Worm (Caenorhabditis elegans) whole organism, L4 larva: ENCODE results near the gene D2023.4.

Experiments
- F44E2.7 ChIP-seq: fragments of 200-800 bp; sonication (Bioruptor generic); IDR thresholded peaks from 2 replicates; pipeline ENCODE4 v2.1.2; 2022; ENCODE audit warnings: missing genetic modification characterization, missing compliant biosample characterization
- T26A8.4 ChIP-seq: fragments of 200-800 bp; sonication (Bioruptor generic); IDR thresholded peaks from 2 replicates; pipeline ENCODE4 v1.3.6; 2022; ENCODE audit warnings: missing genetic modification characterization, missing compliant biosample characterization
- Y105C5A.15 ChIP-seq: fragments of 200-800 bp; sonication (Bioruptor generic); IDR thresholded peaks from 2 replicates; pipeline ENCODE4 v1.3.6; 2022; ENCODE audit warnings: missing genetic modification characterization, missing compliant biosample characterization
- Y75B8A.6 ChIP-seq: fragments of 200-800 bp; sonication (Bioruptor generic); IDR thresholded peaks from 2 replicates; pipeline ENCODE4 v1.3.6; 2022; ENCODE audit warnings: missing genetic modification reagents, missing genetic modification characterization, missing compliant biosample characterization
- ama-1 ChIP-seq: fragments of 150-350 bp; optimal IDR thresholded peaks from 2 replicates; lab custom pipeline; 2014; ENCODE audit warnings: inconsistent platforms, mixed read lengths
- arid-1 ChIP-seq: fragments of 200-800 bp; sonication (Bioruptor generic); conservative IDR thresholded peaks from 2 replicates; pipeline ENCODE4 v1.3.6; 2022; ENCODE audit warnings: missing genetic modification reagents, missing genetic modification characterization, missing compliant biosample characterization
- attf-4 ChIP-seq: sonication (generic microtip); optimal IDR thresholded peaks from 3 replicates; lab custom pipeline; 2017; ENCODE audit warnings: missing biosample characterization, missing genetic modification characterization
- ceh-28 ChIP-seq: fragments of 150-350 bp; optimal IDR thresholded peaks from 2 replicates; lab custom pipeline; 2014; ENCODE audit warnings: missing biosample characterization, missing genetic modification reagents, missing genetic modification characterization
- ceh-44 ChIP-seq: fragments of 200-800 bp; sonication (Bioruptor generic); IDR thresholded peaks from 2 replicates; pipeline ENCODE4 v1.3.6; 2022; ENCODE audit warnings: missing genetic modification reagents, missing genetic modification characterization, missing compliant biosample characterization
- ceh-82 ChIP-seq: sonication (generic microtip); optimal IDR thresholded peaks from 2 replicates; lab custom pipeline; 2017; ENCODE audit warnings: missing biosample characterization, missing genetic modification characterization
- ces-1 ChIP-seq: fragments of 150-350 bp; sonication (generic microtip); optimal IDR thresholded peaks from 4 replicates; lab custom pipeline; 2014; ENCODE audit warnings: missing biosample characterization, missing genetic modification reagents, missing genetic modification characterization
- daf-16 ChIP-seq, 3 experiments: sonication (generic microtip); optimal IDR thresholded peaks; 2 replicates each; lab custom pipeline; 2016 to 2017; ENCODE audit warnings: missing genetic modification characterization in 3 of 3, missing genetic modification reagents in 3 of 3, mild to moderate bottlenecking in 2 of 3, missing compliant biosample characterization in 2 of 3, missing biosample characterization in 1 of 3, moderate library complexity in 1 of 3
- daf-8 ChIP-seq: fragments of 200-800 bp; sonication (Bioruptor generic); IDR thresholded peaks from 2 replicates; pipeline ENCODE4 v1.3.6; 2022; ENCODE audit warnings: missing genetic modification characterization, missing compliant biosample characterization
- dve-1 ChIP-seq: sonication (generic microtip); optimal IDR thresholded peaks from 2 replicates; lab custom pipeline; 2017; ENCODE audit warnings: antibody characterized with exemption, mild to moderate bottlenecking, missing genetic modification characterization, missing compliant biosample characterization; ENCODE audit not compliant: insufficient read depth
- egl-27 ChIP-seq: sonication (generic microtip); optimal IDR thresholded peaks from 3 replicates; lab custom pipeline; 2017; ENCODE audit warnings: missing biosample characterization, missing genetic modification reagents, missing genetic modification characterization
- hlh-11 ChIP-seq: fragments of 200-800 bp; sonication (Bioruptor generic); optimal IDR thresholded peaks from 2 replicates; lab custom pipeline; 2018; ENCODE audit warnings: mild to moderate bottlenecking, missing genetic modification characterization, missing compliant biosample characterization
- jun-1 ChIP-seq: fragments of 150-350 bp; optimal IDR thresholded peaks from 2 replicates; lab custom pipeline; 2014; ENCODE audit warnings: missing biosample characterization, missing genetic modification reagents, missing genetic modification characterization
- lin-1 ChIP-seq: fragments of 200-800 bp; sonication (Bioruptor generic); IDR thresholded peaks from 2 replicates; pipeline ENCODE4 v1.3.6; 2022; ENCODE audit warnings: missing genetic modification reagents, missing genetic modification characterization, missing compliant biosample characterization
- lin-15B ChIP-seq: fragments of 150-350 bp; sonication (generic microtip); optimal IDR thresholded peaks from 3 replicates; lab custom pipeline; 2014; ENCODE audit warnings: missing biosample characterization, missing genetic modification characterization
- lin-38 ChIP-seq: fragments of 200-800 bp; sonication (Bioruptor generic); IDR thresholded peaks from 2 replicates; pipeline ENCODE4 v1.3.6; 2022; ENCODE audit warnings: missing genetic modification reagents, missing genetic modification characterization, missing compliant biosample characterization
- lin-39 ChIP-seq: fragments of 150-350 bp; optimal IDR thresholded peaks from 2 replicates; lab custom pipeline; 2014; ENCODE audit warnings: missing biosample characterization, missing genetic modification reagents, missing genetic modification characterization
- lir-3 ChIP-seq: sonication (generic microtip); optimal IDR thresholded peaks from 2 replicates; lab custom pipeline; 2016; ENCODE audit warnings: mild to moderate bottlenecking, missing genetic modification characterization, missing compliant biosample characterization
- lsy-2 ChIP-seq, 2 experiments: fragments of 150-350 bp in 1 of 2; sonication (generic microtip) in 1 of 2; optimal IDR thresholded peaks; 2 replicates each; lab custom pipeline; 2014 to 2017; ENCODE audit warnings: missing biosample characterization in 2 of 2, missing genetic modification characterization in 2 of 2
- madf-5 ChIP-seq, 2 experiments: fragments of 200-800 bp; sonication (Bioruptor generic); IDR thresholded peaks; 2 replicates each; pipeline ENCODE4 v1.3.6; 2022; ENCODE audit warnings: missing compliant biosample characterization in 2 of 2, missing genetic modification characterization in 2 of 2
- mdl-1 ChIP-seq, 2 experiments: fragments of 150-350 bp in 1 of 2; sonication (generic microtip) in 1 of 2; optimal IDR thresholded peaks; 2 replicates each; lab custom pipeline; 2014 to 2017; ENCODE audit warnings: missing biosample characterization in 2 of 2, missing genetic modification characterization in 2 of 2
- mep-1 ChIP-seq: fragments of 150-350 bp; sonication (generic microtip); optimal IDR thresholded peaks from 3 replicates; lab custom pipeline; 2014; ENCODE audit warnings: missing biosample characterization, missing genetic modification characterization
- mes-2 ChIP-seq: sonication (generic microtip); optimal IDR thresholded peaks from 2 replicates; lab custom pipeline; 2016; ENCODE audit warnings: missing genotype, mild to moderate bottlenecking, missing genetic modification characterization, missing compliant biosample characterization; ENCODE audit not compliant: poor library complexity, severe bottlenecking
- mxl-3 ChIP-seq: fragments of 200-800 bp; sonication (Bioruptor generic); optimal IDR thresholded peaks from 2 replicates; lab custom pipeline; 2018; ENCODE audit warnings: mild to moderate bottlenecking, missing genetic modification characterization, missing compliant biosample characterization
- nhr-28 ChIP-seq: fragments of 150-350 bp; optimal IDR thresholded peaks from 2 replicates; lab custom pipeline; 2014; ENCODE audit warnings: missing biosample characterization, missing genetic modification characterization
- nhr-41 ChIP-seq: fragments of 200-800 bp; sonication (Bioruptor generic); IDR thresholded peaks from 2 replicates; pipeline ENCODE4 v1.3.6; 2022; ENCODE audit warnings: missing genetic modification reagents, missing genetic modification characterization, missing compliant biosample characterization
- nhr-77 ChIP-seq: fragments of 150-350 bp; optimal IDR thresholded peaks from 2 replicates; lab custom pipeline; 2014; ENCODE audit warnings: missing biosample characterization, missing genetic modification characterization
- php-3 ChIP-seq: fragments of 200-800 bp; sonication (Bioruptor generic); IDR thresholded peaks from 2 replicates; pipeline ENCODE4 v1.3.6; 2022; ENCODE audit warnings: missing genetic modification reagents, missing genetic modification characterization, missing compliant biosample characterization
- pqm-1 ChIP-seq: sonication (generic microtip); optimal IDR thresholded peaks from 2 replicates; lab custom pipeline; 2017; ENCODE audit warnings: missing biosample characterization, missing genetic modification characterization
- rbr-2 ChIP-seq: sonication (generic microtip); optimal IDR thresholded peaks from 2 replicates; lab custom pipeline; 2016; ENCODE audit warnings: missing genotype, missing genetic modification characterization, missing compliant biosample characterization
- set-16 ChIP-seq: fragments of 200-800 bp; sonication (Bioruptor generic); IDR thresholded peaks from 2 replicates; pipeline ENCODE4 v1.3.6; 2022; ENCODE audit warnings: missing genetic modification reagents, missing genetic modification characterization, missing compliant biosample characterization
- snpc-4 ChIP-seq: fragments of 150-350 bp; optimal IDR thresholded peaks from 2 replicates; lab custom pipeline; 2014; ENCODE audit warnings: missing biosample characterization, missing genetic modification characterization
- spr-1 ChIP-seq: sonication (generic microtip); optimal IDR thresholded peaks from 2 replicates; lab custom pipeline; 2016; ENCODE audit warnings: mild to moderate bottlenecking, missing genetic modification characterization, missing compliant biosample characterization
- spr-3 ChIP-seq: fragments of 200-800 bp; sonication (Bioruptor generic); optimal IDR thresholded peaks from 2 replicates; lab custom pipeline; 2018; ENCODE audit warnings: mild to moderate bottlenecking, missing genetic modification characterization, missing compliant biosample characterization
- tag-97 ChIP-seq: fragments of 200-800 bp; sonication (Bioruptor generic); IDR thresholded peaks from 2 replicates; pipeline ENCODE4 v1.3.6; 2022; ENCODE audit warnings: missing genetic modification characterization, missing compliant biosample characterization
- unc-39 ChIP-seq: sonication (generic microtip); optimal IDR thresholded peaks from 2 replicates; lab custom pipeline; 2017; ENCODE audit warnings: missing biosample characterization, missing genetic modification characterization
- unc-62 ChIP-seq, 3 experiments: fragments of 150-350 bp in 1 of 3; sonication (generic microtip); optimal IDR thresholded peaks in 2 of 3; peaks in 1 of 3; 1 replicate in 1 of 3; 2 replicates in 2 of 3; lab custom pipeline; 2014 to 2017; ENCODE audit warnings: missing biosample characterization in 3 of 3, missing genetic modification characterization in 3 of 3, missing genetic modification reagents in 3 of 3, missing genotype in 1 of 3

Gene D2023.4

DNA sequence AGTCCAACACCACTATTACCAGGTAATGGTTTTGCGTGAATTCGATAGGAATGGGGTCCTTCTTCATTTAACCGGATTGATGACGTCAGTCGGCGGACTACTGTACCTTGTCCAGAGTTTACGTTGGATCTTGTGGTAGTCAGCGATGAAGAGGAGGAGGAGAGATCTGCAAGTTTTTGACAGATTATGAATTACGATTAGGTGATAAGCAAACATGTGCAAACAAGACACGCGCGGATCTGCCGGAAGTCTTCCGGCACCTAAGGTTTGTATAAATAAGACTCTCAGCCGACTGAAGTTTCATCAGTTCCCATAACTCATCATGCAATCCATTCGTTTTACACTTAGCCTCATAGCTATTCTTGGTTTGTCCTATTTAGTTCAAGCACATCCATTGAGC is 13.7 kb upstream of the D2023.4 start, which contains the start of gene idpb-5:
TSS of gene idpb-5 (plus strand) at position 301 of the 400 bp plus-strand sequence.
- no peak for TF ChIP-seq rbr-2

DNA sequence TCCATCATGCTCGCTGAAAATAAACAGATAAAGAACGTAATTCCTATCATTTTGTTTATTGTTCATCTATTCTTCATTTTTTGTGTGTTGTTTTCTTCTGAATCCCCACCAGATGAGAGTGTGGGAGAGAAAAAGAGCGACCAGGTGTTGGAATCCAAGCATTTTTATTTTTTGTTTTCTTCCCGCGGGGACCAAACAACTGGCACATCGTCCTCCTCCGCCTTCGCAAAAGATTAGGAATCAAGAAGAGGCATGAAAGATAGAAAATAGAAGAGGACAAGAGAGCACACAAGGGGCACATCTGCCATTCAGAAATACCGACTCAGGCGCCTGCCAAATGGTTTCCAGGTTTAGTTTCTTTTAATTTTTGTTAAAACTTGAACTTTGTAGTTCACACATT is 10.5 kb upstream of the D2023.4 start, which contains the start of gene R13H4.2:
TSS of gene R13H4.2 (plus strand) at position 319 of the 400 bp plus-strand sequence.
- TF ChIP-seq lir-3 (tag; lab: Kevin White, UChicago) (no peak), unc-39 (tag; lab: Kevin White, UChicago) (no peak), egl-27 (no peak), nhr-41 (GFP tag; lab: Robert Waterston, UW) (no peak), Y75B8A.6 (no peak), lin-15B (no peak), daf-16 (GFP tag; optimal IDR thresholded peaks at IDR 0.05; lab: Kevin White, UChicago) (peak in 1 of 2 experiments; percentile 96), daf-16 (tag; optimal IDR thresholded peaks at IDR 0.05; lab: Kevin White, UChicago) (no peak), hlh-11 (tag; lab: Kevin White, UChicago) (peak; percentile 63)

DNA sequence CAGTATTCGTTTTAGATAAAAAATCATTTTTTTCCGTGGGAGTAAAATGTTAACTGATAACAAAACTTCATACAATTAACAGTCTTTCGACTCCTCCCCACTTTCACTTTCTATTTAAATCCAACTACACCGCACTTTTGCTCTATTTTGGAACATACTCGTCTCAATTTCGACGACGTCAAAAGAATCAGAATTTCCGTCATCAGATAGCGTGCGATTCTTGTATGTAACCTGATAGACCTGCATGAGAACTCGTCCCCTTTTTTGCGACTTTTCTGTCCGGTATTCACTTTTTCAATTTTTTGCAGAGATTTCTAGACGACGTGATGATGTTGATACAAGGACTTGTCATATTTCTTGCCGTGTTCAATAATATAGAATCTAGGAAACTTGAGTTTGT is 7.8 kb upstream of the D2023.4 start, which contains the start of gene pho-8:
TSS of gene pho-8 (plus strand) at position 301 of the 400 bp plus-strand sequence.
- TF ChIP-seq madf-5 (GFP tag; IDR thresholded peaks at IDR 0.05; lab: Robert Waterston, UW), result no peak
- TF ChIP-seq ces-1 (GFP tag; lab: Kevin White, UChicago), result no peak
- no peak for TF ChIP-seq mdl-1 (tag; optimal IDR thresholded peaks at IDR 0.05; lab: Kevin White, UChicago)
- TF ChIP-seq ceh-82 (tag; lab: Kevin White, UChicago), result no peak
- TF ChIP-seq ceh-28 (tag; lab: Kevin White, UChicago), result no peak
- TF ChIP-seq ama-1 (lab: Kevin White, UChicago), result no peak
- TF ChIP-seq lin-38 (GFP tag; lab: Robert Waterston, UW), result no peak
- no peak for TF ChIP-seq snpc-4 (tag; lab: Kevin White, UChicago)
- TF ChIP-seq daf-8 (GFP tag; lab: Robert Waterston, UW), result no peak
- TF ChIP-seq Y105C5A.15, result no peak
- TF ChIP-seq, all 104 proteins: peak for 0

DNA sequence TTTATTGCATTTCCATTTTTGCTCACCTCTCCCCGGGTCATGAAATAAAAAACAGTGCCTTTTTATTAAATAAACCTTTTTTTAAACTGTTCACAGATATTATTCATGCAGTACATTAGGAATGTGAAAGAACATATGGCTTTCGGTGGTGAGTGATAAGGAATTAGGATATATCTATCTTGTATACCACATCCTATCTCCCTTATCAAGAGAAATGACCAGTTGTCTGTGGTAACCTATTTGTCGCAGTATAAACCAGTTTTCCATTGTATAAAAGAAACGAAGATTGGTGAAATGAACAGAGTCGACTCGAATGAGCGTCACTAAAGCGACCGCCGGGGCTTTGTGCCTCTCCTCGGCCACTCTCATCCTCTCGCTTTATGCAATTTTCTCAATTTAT is 3.7 kb upstream of the D2023.4 start, which contains the start of gene col-158:
TSS of gene col-158 (plus strand) at position 301 of the 400 bp plus-strand sequence.
- TF ChIP-seq unc-62 (GFP tag; optimal IDR thresholded peaks at IDR 0.05 in 1 of 2; lab: Kevin White, UChicago) (peak in 1 of 2 experiments; percentile 78), unc-62 (tag; optimal IDR thresholded peaks at IDR 0.05; lab: Kevin White, UChicago) (no peak), tag-97 (no peak)

DNA sequence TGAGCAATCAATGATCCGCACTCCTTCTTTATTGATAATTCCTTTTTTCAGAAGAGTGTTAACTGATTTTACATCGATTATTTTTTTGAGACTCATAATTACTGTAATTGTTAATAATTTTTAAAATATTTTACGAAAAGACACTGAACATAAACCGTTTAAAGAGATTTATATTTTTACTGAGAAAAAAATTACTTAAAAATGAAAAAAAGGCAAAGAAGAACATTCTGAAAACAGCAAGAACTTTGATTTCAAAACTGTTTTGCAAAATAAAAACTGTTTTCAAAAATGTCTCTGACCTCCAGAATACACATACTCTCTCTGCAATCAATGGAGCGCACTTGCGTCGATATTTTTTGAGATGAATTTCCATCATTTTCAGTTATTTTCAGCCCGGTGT is 1.4 kb upstream of the D2023.4 start, which contains the start of the genes mpst-1 and D2023.6:
TSS of gene mpst-1 (minus strand) at position 101 of the 400 bp plus-strand sequence.
TSS of gene D2023.6 (plus strand) at position 388 of the 400 bp plus-strand sequence.
- TF ChIP-seq mes-2 (tag; lab: Kevin White, UChicago) (peak; percentile 47), spr-3 (GFP tag; lab: Kevin White, UChicago) (no peak)

DNA sequence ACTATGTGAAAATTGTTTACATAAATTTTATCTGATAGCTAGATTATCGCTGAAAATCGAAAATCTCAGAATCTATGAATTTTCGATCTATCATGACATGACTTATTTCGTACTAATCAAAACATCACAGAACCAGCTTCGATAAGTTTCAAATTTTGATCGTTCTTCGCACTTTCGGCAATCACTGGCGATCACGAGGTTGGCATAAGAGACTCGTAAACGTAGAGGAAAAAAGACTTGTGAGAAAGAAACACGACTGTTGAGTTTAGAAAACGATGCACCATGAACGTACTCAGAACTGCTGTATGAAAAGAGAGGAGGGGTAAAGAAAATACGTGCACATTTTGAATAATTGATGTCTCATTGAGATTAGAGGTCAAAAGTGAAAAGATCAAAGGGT is 1.6 kb downstream of the D2023.4 start:
- TF ChIP-seq ceh-82 (tag; lab: Kevin White, UChicago) (no peak), dve-1 (tag; lab: Kevin White, UChicago) (peak; percentile 93), arid-1 (GFP tag; lab: Robert Waterston, UW) (no peak), unc-62 (GFP tag; optimal IDR thresholded peaks at IDR 0.05 in 1 of 2; lab: Kevin White, UChicago) (peak in 1 of 2 experiments; percentile 93), unc-62 (tag; optimal IDR thresholded peaks at IDR 0.05; lab: Kevin White, UChicago) (no peak), mep-1 (tag; lab: Kevin White, UChicago) (peak; percentile 79), lin-39 (tag; lab: Kevin White, UChicago) (no peak), spr-1 (peak; percentile 1), jun-1 (tag; lab: Kevin White, UChicago) (peak; percentile 20), F44E2.7 (no peak), hlh-11 (tag; lab: Kevin White, UChicago) (peak; percentile 96), pqm-1 (tag; lab: Kevin White, UChicago) (peak; percentile 68), ceh-44 (GFP tag; lab: Robert Waterston, UW) (no peak), lsy-2 (tag; optimal IDR thresholded peaks at IDR 0.05; lab: Kevin White, UChicago) (peak in 1 of 2 experiments; percentile 76), set-16 (GFP tag; lab: Robert Waterston, UW) (no peak), attf-4 (no peak), nhr-28 (tag; lab: Kevin White, UChicago) (peak; percentile 95), nhr-77 (tag; lab: Kevin White, UChicago) (peak; percentile 89), lin-1 (peak; percentile 72; the same call in 1 of the 2 replicates), T26A8.4 (peak; percentile 72), php-3 (GFP tag; lab: Robert Waterston, UW) (peak; percentile 91), mxl-3 (GFP tag; lab: Kevin White, UChicago) (peak; percentile 42)
